Fruit fly (Drosophila melanogaster) whole organism, adult: ENCODE data around the gene Manf.

Experiments used
- CG12768 ChIP-seq: fragments of 200-800 bp; sonication (Bioruptor generic); optimal IDR thresholded peaks from 2 replicates; lab custom pipeline; 2017; ENCODE audit warnings: missing biosample characterization, missing genetic modification characterization, mild to moderate bottlenecking, moderate library complexity, missing genetic modification reagents
- CG14711 ChIP-seq: fragments of 200-800 bp; sonication (Bioruptor generic); optimal IDR thresholded peaks from 2 replicates; lab custom pipeline; 2018; ENCODE audit warnings: missing biosample characterization, mild to moderate bottlenecking, missing genetic modification characterization, moderate library complexity
- CG5204 ChIP-seq: fragments of 200-800 bp; sonication (Bioruptor generic); optimal IDR thresholded peaks from 2 replicates; lab custom pipeline; 2016; ENCODE audit warnings: missing biosample characterization, missing genetic modification characterization
- Clk ChIP-seq: fragments of 200-800 bp; sonication (Bioruptor generic); optimal IDR thresholded peaks from 2 replicates; lab custom pipeline; 2017; ENCODE audit warnings: missing biosample characterization, missing genetic modification characterization
- Mnt ChIP-seq: fragments of 200-800 bp; sonication (Bioruptor generic); optimal IDR thresholded peaks from 2 replicates; lab custom pipeline; 2016; ENCODE audit warnings: missing biosample characterization, mild to moderate bottlenecking, missing genetic modification characterization
- bab1 ChIP-seq: fragments of 200-800 bp; sonication (Bioruptor generic); optimal IDR thresholded peaks from 3 replicates; lab custom pipeline; 2019; ENCODE audit warnings: missing biosample characterization, mild to moderate bottlenecking, missing genetic modification characterization, moderate library complexity
- cic ChIP-seq: fragments of 200-800 bp; sonication (Bioruptor generic); optimal IDR thresholded peaks from 2 replicates; lab custom pipeline; 2017; ENCODE audit warnings: missing biosample characterization, mild to moderate bottlenecking, missing genetic modification characterization, moderate library complexity
- kay ChIP-seq: fragments of 200-800 bp; sonication (Bioruptor generic); peaks from one replicate; lab custom pipeline; 2016; ENCODE audit warnings: missing biosample characterization, missing genetic modification characterization, borderline replicate concordance
- toe ChIP-seq: fragments of 200-800 bp; sonication (Bioruptor generic); optimal IDR thresholded peaks from 2 replicates; lab custom pipeline; 2016; ENCODE audit warnings: missing biosample characterization, missing genetic modification characterization

dm6 chr3R:16356215-16356862 lies 7.1 kb downstream of the Manf start:
- no peak for TF ChIP-seq toe
- no peak for TF ChIP-seq Mnt (GFP tag; lab: Kevin White, UChicago)
- TF ChIP-seq kay (GFP tag; lab: Kevin White, UChicago), result peak; percentile 70
- TF ChIP-seq bab1 (GFP tag; lab: Kevin White, UChicago), result no peak
- no peak for TF ChIP-seq CG12768 (GFP tag; lab: Kevin White, UChicago)
- TF ChIP-seq Clk (GFP tag; lab: Kevin White, UChicago), result no peak
- TF ChIP-seq CG5204, result peak; percentile 31
- TF ChIP-seq CG14711 (tag; lab: Kevin White, UChicago), result no peak
- peak; percentile 52 for TF ChIP-seq cic (GFP tag; lab: Kevin White, UChicago)
